Worm (Caenorhabditis elegans): ENCODE results near the gene T12G3.11.

Gene T12G3.11

ce11 chrIV:12051049-12051792, 21.6 kb upstream of the T12G3.11 start, which contains the start of the genes bre-5 and spt-5:
Gene bre-5 (minus strand): TSS chrIV:12051215.
Gene spt-5 (plus strand): TSS chrIV:12051491.
- TF ChIP-seq dpff-1 (tag; optimal IDR thresholded peaks at IDR 0.05) (no peak), dpl-1 (GFP tag; optimal IDR thresholded peaks at IDR 0.05) (peak; percentile 10), madf-6 (GFP tag; IDR thresholded peaks at IDR 0.05) (peak; percentile 37; the same call in 1 of the 2 replicates), F39B2.1 (GFP tag; IDR thresholded peaks at IDR 0.05) (no peak)

- TF ChIP-seq madf-8 (GFP tag; conservative IDR thresholded peaks at IDR 0.05), result peak; percentile 86
- TF ChIP-seq egl-44 (GFP tag; IDR thresholded peaks at IDR 0.05), result no peak
- no peak for TF ChIP-seq nfya-1 (tag; optimal IDR thresholded peaks at IDR 0.05; ENCODE audit: borderline replicate concordance, insufficient read depth)
- TF ChIP-seq ceh-91 (GFP tag; IDR thresholded peaks at IDR 0.05), result peak; percentile 64; the same call in 1 of the 2 replicates
- TF ChIP-seq snpc-4 (GFP tag; optimal IDR thresholded peaks at IDR 0.05), result no peak
- TF ChIP-seq snpc-4 (tag; optimal IDR thresholded peaks at IDR 0.05), result no peak
- TF ChIP-seq unc-62 (GFP tag; optimal IDR thresholded peaks at IDR 0.05), result no peak
- peak; percentile 88 for TF ChIP-seq madf-6 (GFP tag; IDR thresholded peaks at IDR 0.05)
- TF ChIP-seq fkh-3 (tag; optimal IDR thresholded peaks at IDR 0.05), result no peak
- peak; percentile 72 for TF ChIP-seq F33H1.4 (GFP tag; IDR thresholded peaks at IDR 0.05)
- TF ChIP-seq lsl-1 (GFP tag; optimal IDR thresholded peaks at IDR 0.05), result peak; percentile 58
- peak; percentile 57 for TF ChIP-seq xnd-1 (tag; optimal IDR thresholded peaks at IDR 0.05)
- no peak for TF ChIP-seq snpc-1.1 (tag; optimal IDR thresholded peaks at IDR 0.05; ENCODE audit: insufficient read depth)
These were observed 18.2 kb upstream of the T12G3.11 start, which contains the start of gene T12G3.4 for ce11 chrIV:12047552-12048347. Gene T12G3.4 (plus strand): TSS chrIV:12048256.

ce11 chrIV:12046524-12047203, 17.1 kb upstream of the T12G3.11 start, which contains the start of gene T12G3.2:
Gene T12G3.2 (minus strand): TSS chrIV:12046967.
- TF ChIP-seq Y67H2A.10 (GFP tag; conservative IDR thresholded peaks at IDR 0.05) (no peak), let-607 (tag; optimal IDR thresholded peaks at IDR 0.05) (peak; percentile 15 to 52), atf-7 (tag; optimal IDR thresholded peaks at IDR 0.05) (peak; percentile 10), F55B11.4 (tag; optimal IDR thresholded peaks at IDR 0.05; ENCODE audit: borderline replicate concordance, insufficient read depth) (no peak), cebp-1 (GFP tag; IDR thresholded peaks at IDR 0.05) (no peak), cebp-1 (tag; optimal IDR thresholded peaks at IDR 0.05) (peak; percentile 43), dox-1 (GFP tag; IDR thresholded peaks at IDR 0.05) (peak; percentile 74), hsf-1 (GFP tag; IDR thresholded peaks at IDR 0.05) (no peak), hlh-26 (GFP tag; conservative IDR thresholded peaks at IDR 0.05) (no peak), ekl-4 (GFP tag; IDR thresholded peaks at IDR 0.05) (no peak), tbp1 (GFP tag; optimal IDR thresholded peaks at IDR 0.05) (peak; percentile 18), nfya-2 (GFP tag; IDR thresholded peaks at IDR 0.05) (no peak), ets-4 (GFP tag; optimal IDR thresholded peaks at IDR 0.05) (peak; percentile 44), nhr-80 (tag; optimal IDR thresholded peaks at IDR 0.05) (peak; percentile 98), dpl-1 (GFP tag; optimal IDR thresholded peaks at IDR 0.05) (no peak), rpc-1 (optimal IDR thresholded peaks at IDR 0.05) (no peak), rpc-1 (tag; optimal IDR thresholded peaks at IDR 0.05) (no peak), somi-1 (GFP tag; optimal IDR thresholded peaks at IDR 0.05) (no peak), hmg-20 (GFP tag; IDR thresholded peaks at IDR 0.05) (no peak)

Measured in whole organism, young adult.